Worm (Caenorhabditis elegans) whole organism, L3 larva: ENCODE results near the gene T24C4.5.

Experiments used
- R02D3.7 ChIP-seq: fragments of 150-350 bp; optimal IDR thresholded peaks from 2 replicates; lab custom pipeline; 2014; ENCODE audit warnings: missing biosample characterization, missing genetic modification characterization
- ama-1 ChIP-seq: fragments of 150-350 bp; optimal IDR thresholded peaks from 2 replicates; lab custom pipeline; 2018
- ceh-16 ChIP-seq: sonication (generic microtip); optimal IDR thresholded peaks from 2 replicates; lab custom pipeline; 2017; ENCODE audit warnings: missing biosample characterization, missing genetic modification characterization
- ceh-28 ChIP-seq: fragments of 150-350 bp; optimal IDR thresholded peaks from 2 replicates; lab custom pipeline; 2014; ENCODE audit warnings: missing biosample characterization, missing genetic modification reagents, missing genetic modification characterization
- ceh-82 ChIP-seq: fragments of 150-350 bp; optimal IDR thresholded peaks from 2 replicates; lab custom pipeline; 2014; ENCODE audit warnings: missing biosample characterization, missing genetic modification characterization
- ceh-9 ChIP-seq: sonication (generic microtip); optimal IDR thresholded peaks from 2 replicates; lab custom pipeline; 2018; ENCODE audit warnings: missing biosample characterization, missing genetic modification characterization
- daf-12 ChIP-seq: fragments of 150-350 bp; optimal IDR thresholded peaks from 2 replicates; lab custom pipeline; 2014; ENCODE audit warnings: missing biosample characterization, missing genetic modification reagents, missing genetic modification characterization
- egl-27 ChIP-seq: sonication (generic microtip); optimal IDR thresholded peaks from 4 replicates; lab custom pipeline; 2017; ENCODE audit warnings: missing biosample characterization, missing genetic modification reagents, missing genetic modification characterization
- egl-5 ChIP-seq: fragments of 150-350 bp; optimal IDR thresholded peaks from 2 replicates; lab custom pipeline; 2017; ENCODE audit warnings: missing biosample characterization, missing genetic modification reagents, missing genetic modification characterization, inconsistent platforms
- elt-1 ChIP-seq: fragments of 150-350 bp; optimal IDR thresholded peaks from 2 replicates; lab custom pipeline; 2014; ENCODE audit warnings: missing biosample characterization, missing genetic modification characterization
- elt-2 ChIP-seq: sonication (generic microtip); optimal IDR thresholded peaks from 2 replicates; lab custom pipeline; 2016; ENCODE audit warnings: missing genetic modification reagents, mild to moderate bottlenecking, missing genetic modification characterization, missing compliant biosample characterization
- elt-3 ChIP-seq, 3 experiments: fragments of 150-350 bp in 1 of 3; sonication (generic microtip) in 2 of 3; optimal IDR thresholded peaks; 2 replicates in 2 of 3; 4 replicates in 1 of 3; lab custom pipeline; 2014 to 2017; ENCODE audit warnings: missing biosample characterization in 3 of 3, missing genetic modification characterization in 3 of 3
- fkh-10 ChIP-seq: sonication (generic microtip); optimal IDR thresholded peaks from 2 replicates; lab custom pipeline; 2017; ENCODE audit warnings: missing biosample characterization, missing genetic modification reagents, missing genetic modification characterization
- fkh-2 ChIP-seq: fragments of 150-350 bp; optimal IDR thresholded peaks from 2 replicates; lab custom pipeline; 2014; ENCODE audit warnings: missing biosample characterization, missing genetic modification reagents, missing genetic modification characterization
- fos-1 ChIP-seq: fragments of 150-350 bp; optimal IDR thresholded peaks from 2 replicates; lab custom pipeline; 2014; ENCODE audit warnings: missing biosample characterization, missing genetic modification characterization
- hmg-11 ChIP-seq: sonication (generic microtip); optimal IDR thresholded peaks from 2 replicates; lab custom pipeline; 2016; ENCODE audit warnings: missing genetic modification characterization, missing compliant biosample characterization
- jun-1 ChIP-seq: fragments of 150-350 bp; optimal IDR thresholded peaks from 2 replicates; lab custom pipeline; 2014; ENCODE audit warnings: missing biosample characterization, missing genetic modification reagents, missing genetic modification characterization
- lin-15B ChIP-seq: fragments of 150-350 bp; optimal IDR thresholded peaks from 2 replicates; lab custom pipeline; 2014; ENCODE audit warnings: missing biosample characterization, missing genetic modification characterization
- lsy-12 ChIP-seq: sonication (generic microtip); optimal IDR thresholded peaks from 2 replicates; lab custom pipeline; 2016; ENCODE audit warnings: mild to moderate bottlenecking, missing genetic modification characterization, missing compliant biosample characterization
- mdl-1 ChIP-seq: fragments of 150-350 bp; optimal IDR thresholded peaks from 2 replicates; lab custom pipeline; 2014; ENCODE audit warnings: missing biosample characterization, missing genetic modification characterization
- mml-1 ChIP-seq: fragments of 150-350 bp; sonication (generic microtip); optimal IDR thresholded peaks from 3 replicates; lab custom pipeline; 2014; ENCODE audit warnings: missing biosample characterization, missing genetic modification characterization
- nfya-1 ChIP-seq: sonication (generic microtip); optimal IDR thresholded peaks from 2 replicates; lab custom pipeline; 2017; ENCODE audit warnings: missing genetic modification characterization, mild to moderate bottlenecking, missing compliant biosample characterization, antibody characterized with exemption, moderate library complexity; ENCODE audit not compliant: insufficient read depth
- nhr-11 ChIP-seq: fragments of 150-350 bp; optimal IDR thresholded peaks from 2 replicates; lab custom pipeline; 2014; ENCODE audit warnings: missing biosample characterization, missing genetic modification characterization
- nhr-12 ChIP-seq: fragments of 150-350 bp; optimal IDR thresholded peaks from 2 replicates; lab custom pipeline; 2014; ENCODE audit warnings: missing biosample characterization, missing genetic modification characterization
- nhr-23 ChIP-seq: fragments of 150-350 bp; optimal IDR thresholded peaks from 2 replicates; lab custom pipeline; 2014; ENCODE audit warnings: missing biosample characterization, missing genetic modification reagents, missing genetic modification characterization
- nhr-25 ChIP-seq: sonication (generic microtip); optimal IDR thresholded peaks from 2 replicates; lab custom pipeline; 2017; ENCODE audit warnings: missing biosample characterization, missing genetic modification characterization
- nhr-43 ChIP-seq: sonication (generic microtip); optimal IDR thresholded peaks from 2 replicates; lab custom pipeline; 2016; ENCODE audit warnings: mild to moderate bottlenecking, missing genetic modification characterization, missing compliant biosample characterization; ENCODE audit not compliant: poor library complexity, severe bottlenecking
- nhr-67 ChIP-seq: fragments of 150-350 bp; optimal IDR thresholded peaks from 2 replicates; lab custom pipeline; 2014; ENCODE audit warnings: missing biosample characterization, missing genetic modification characterization
- nhr-76 ChIP-seq: fragments of 150-350 bp; sonication (generic microtip); optimal IDR thresholded peaks from 5 replicates; lab custom pipeline; 2014; ENCODE audit warnings: missing biosample characterization, missing genetic modification characterization
- pha-4 ChIP-seq: fragments of 150-350 bp; optimal IDR thresholded peaks from 2 replicates; lab custom pipeline; 2014; ENCODE audit warnings: missing biosample characterization, missing genetic modification reagents, missing genetic modification characterization
- pqm-1 ChIP-seq: fragments of 150-350 bp; optimal IDR thresholded peaks from 2 replicates; lab custom pipeline; 2017; ENCODE audit warnings: missing biosample characterization, missing genetic modification characterization, inconsistent platforms
- sea-2 ChIP-seq: fragments of 150-350 bp; sonication (generic microtip); optimal IDR thresholded peaks from 4 replicates; lab custom pipeline; 2014; ENCODE audit warnings: missing biosample characterization, missing genetic modification reagents, missing genetic modification characterization
- snpc-4 ChIP-seq: fragments of 150-350 bp; optimal IDR thresholded peaks from 2 replicates; lab custom pipeline; 2014; ENCODE audit warnings: missing biosample characterization, missing genetic modification characterization
- tbx-2 ChIP-seq: sonication (generic microtip); optimal IDR thresholded peaks from 2 replicates; lab custom pipeline; 2016; ENCODE audit warnings: mild to moderate bottlenecking, missing genetic modification characterization, missing compliant biosample characterization
- unc-39 ChIP-seq: sonication (generic microtip); optimal IDR thresholded peaks from 4 replicates; lab custom pipeline; 2017; ENCODE audit warnings: missing biosample characterization, missing genetic modification characterization
- unc-62 ChIP-seq: fragments of 150-350 bp; sonication (generic microtip); optimal IDR thresholded peaks from 4 replicates; lab custom pipeline; 2014; ENCODE audit warnings: missing biosample characterization, missing genetic modification reagents, missing genetic modification characterization
- zag-1 ChIP-seq: fragments of 150-350 bp; optimal IDR thresholded peaks from 2 replicates; lab custom pipeline; 2014; ENCODE audit warnings: missing biosample characterization, missing genetic modification characterization
- ztf-11 ChIP-seq: fragments of 150-350 bp; optimal IDR thresholded peaks from 2 replicates; lab custom pipeline; 2014; ENCODE audit warnings: missing biosample characterization, missing genetic modification characterization
- ztf-4 ChIP-seq: fragments of 150-350 bp; optimal IDR thresholded peaks from 2 replicates; lab custom pipeline; 2014; ENCODE audit warnings: missing biosample characterization, missing genetic modification characterization

The T24C4.5 gene

ce11 chrIII:910540-911311 lies 31.2 kb upstream of the T24C4.5 start, which contains the start of the genes F23H11.5 and bra-2:
F23H11.5 (minus strand) TSS chrIII:910590.
bra-2 (plus strand) TSS chrIII:911261.
- TF ChIP-seq nhr-25 (peak; percentile 64), pqm-1 (tag; lab: Kevin White, UChicago) (no peak), hmg-11 (tag; lab: Kevin White, UChicago) (no peak), egl-27 (tag; lab: Kevin White, UChicago) (no peak), nhr-76 (no peak), ceh-82 (tag; lab: Kevin White, UChicago) (no peak), fos-1 (tag; lab: Kevin White, UChicago) (no peak), tbx-2 (tag; lab: Kevin White, UChicago) (no peak), ceh-9 (tag; lab: Kevin White, UChicago) (no peak), ztf-4 (tag; lab: Kevin White, UChicago) (no peak), sea-2 (GFP tag; lab: Kevin White, UChicago) (no peak), snpc-4 (peak; percentile 54), daf-12 (no peak), elt-1 (no peak), ceh-16 (no peak), mdl-1 (no peak), zag-1 (tag; lab: Kevin White, UChicago) (no peak), lin-15B (tag; lab: Kevin White, UChicago) (peak; percentile 39), egl-5 (tag; lab: Kevin White, UChicago) (no peak), ama-1 (lab: Kevin White, UChicago) (no peak), nhr-67 (tag; lab: Kevin White, UChicago) (no peak), unc-62 (GFP tag; lab: Kevin White, UChicago) (no peak), R02D3.7 (tag; lab: Kevin White, UChicago) (no peak), nhr-23 (tag; lab: Kevin White, UChicago) (peak; percentile 13), nhr-12 (no peak), mml-1 (no peak), pha-4 (tag; lab: Kevin White, UChicago) (peak; percentile 62), nhr-11 (tag; lab: Kevin White, UChicago) (no peak), fkh-10 (GFP tag; lab: Kevin White, UChicago) (no peak), unc-39 (no peak), lsy-12 (tag; lab: Kevin White, UChicago) (no peak), fkh-2 (no peak), elt-2 (tag; lab: Kevin White, UChicago) (peak; percentile 19), elt-3 (tag; optimal IDR thresholded peaks at IDR 0.05; lab: Kevin White, UChicago) (no peak), ceh-28 (tag; lab: Kevin White, UChicago) (peak; percentile 66), nfya-1 (tag; lab: Kevin White, UChicago) (peak; percentile 50), jun-1 (tag; lab: Kevin White, UChicago) (no peak)

DNA sequence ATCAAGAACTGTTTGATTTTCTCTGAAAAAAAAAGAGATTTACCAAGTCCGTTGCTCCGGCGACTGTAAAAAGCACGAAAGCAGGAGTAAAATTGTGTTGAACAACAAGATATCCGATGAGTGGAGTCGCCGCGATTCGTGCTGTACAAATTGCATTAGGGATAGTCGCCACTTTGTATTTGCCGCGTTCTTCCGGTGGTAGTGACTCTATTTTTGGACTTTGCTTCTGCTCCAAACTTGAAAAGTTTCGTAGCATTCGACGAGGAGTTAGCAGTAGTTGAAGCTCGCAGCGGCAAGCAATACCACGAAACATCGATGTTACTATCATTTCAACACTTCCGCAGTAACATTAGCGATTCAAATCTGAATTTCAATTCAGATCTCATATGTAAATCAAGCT lies 30.0 kb upstream of the T24C4.5 start, which contains the start of gene crls-1:
crls-1 (minus strand) TSS at position 363 of the 400 bp plus-strand sequence.
- TF ChIP-seq ama-1 (lab: Kevin White, UChicago): peak; percentile 51
- TF ChIP-seq jun-1 (tag; lab: Kevin White, UChicago): no peak
- no peak for TF ChIP-seq nhr-25
- TF ChIP-seq elt-1: no peak
- TF ChIP-seq pha-4 (tag; lab: Kevin White, UChicago): no peak
- TF ChIP-seq lsy-12 (tag; lab: Kevin White, UChicago): no peak
- no peak for TF ChIP-seq nhr-43 (tag; lab: Kevin White, UChicago)
- TF ChIP-seq daf-12: no peak

- TF ChIP-seq nhr-23 (tag; lab: Kevin White, UChicago): peak; percentile 21
- no peak for TF ChIP-seq ztf-11 (tag; lab: Kevin White, UChicago)
- no peak for TF ChIP-seq elt-2 (tag; lab: Kevin White, UChicago)
- peak; percentile 38 for TF ChIP-seq hmg-11 (tag; lab: Kevin White, UChicago)
- peak; percentile 31 for TF ChIP-seq nhr-25
- peak; percentile 79 for TF ChIP-seq pha-4 (tag; lab: Kevin White, UChicago)
- TF ChIP-seq jun-1 (tag; lab: Kevin White, UChicago): peak; percentile 56
- no peak for TF ChIP-seq ceh-28 (tag; lab: Kevin White, UChicago)
- TF ChIP-seq egl-5 (tag; lab: Kevin White, UChicago): no peak
Observed at ce11 chrIII:907990-908389, 28.5 kb upstream of the T24C4.5 start.
